Worm (Caenorhabditis elegans) whole organism, L1 larva: Measurements from ENCODE around the gene odr-1.

Experiments used
- ama-1 ChIP-seq: fragments of 150-350 bp; optimal IDR thresholded peaks from 2 replicates; lab custom pipeline; 2014
- fos-1 ChIP-seq: fragments of 150-350 bp; optimal IDR thresholded peaks from 2 replicates; lab custom pipeline; 2014; ENCODE audit warnings: missing biosample characterization, missing genetic modification characterization
- mef-2 ChIP-seq: fragments of 150-350 bp; optimal IDR thresholded peaks from 2 replicates; lab custom pipeline; 2014; ENCODE audit warnings: missing biosample characterization, missing genetic modification characterization

DNA sequence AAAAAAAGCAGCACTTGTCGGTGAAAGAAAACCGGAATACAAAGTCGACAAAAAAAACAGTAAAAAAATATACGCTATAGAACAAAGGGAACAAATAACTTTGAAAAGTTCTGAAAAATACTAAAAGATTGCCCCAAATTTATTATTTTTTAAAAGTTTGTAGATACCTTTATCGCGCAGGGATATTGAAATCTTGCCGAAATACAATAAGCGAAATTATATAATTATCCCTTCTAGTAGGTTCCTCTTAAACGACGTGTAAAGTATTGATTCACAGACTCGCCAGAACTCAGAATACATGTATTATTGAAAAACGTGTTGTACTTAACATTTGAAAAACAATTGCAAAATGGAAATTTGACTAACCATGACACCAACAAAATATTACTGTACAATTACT, 36.4 kb downstream of the odr-1 start:
- peak; percentile 61 for TF ChIP-seq mef-2 (tag; lab: Kevin White, UChicago)
- TF ChIP-seq fos-1 (tag; lab: Kevin White, UChicago): peak; percentile 93
- TF ChIP-seq ama-1 (lab: Kevin White, UChicago): no peak
